Worm (Caenorhabditis elegans) whole organism, L4 larva: Measurements from ENCODE around the gene fkh-4.

Experiments used
- R02D3.7 ChIP-seq: fragments of 150-350 bp; sonication (generic microtip); optimal IDR thresholded peaks from 3 replicates; lab custom pipeline; 2014; ENCODE audit warnings: missing biosample characterization, missing genetic modification characterization
- T20F7.1 ChIP-seq: fragments of 200-800 bp; sonication (Bioruptor generic); optimal IDR thresholded peaks from 2 replicates; lab custom pipeline; 2018; ENCODE audit warnings: mild to moderate bottlenecking, missing genetic modification characterization, missing compliant biosample characterization
- Y105C5A.15 ChIP-seq: fragments of 200-800 bp; sonication (Bioruptor generic); IDR thresholded peaks from 2 replicates; pipeline ENCODE4 v1.3.6; 2022; ENCODE audit warnings: missing genetic modification characterization, missing compliant biosample characterization
- Y5F2A.4 ChIP-seq: fragments of 200-800 bp; sonication (Bioruptor generic); optimal IDR thresholded peaks from 2 replicates; lab custom pipeline; 2018; ENCODE audit warnings: mild to moderate bottlenecking, missing genetic modification characterization, missing compliant biosample characterization
- aha-1 ChIP-seq: fragments of 150-350 bp; peaks from one replicate; lab custom pipeline; 2014; ENCODE audit warnings: missing biosample characterization, missing genetic modification characterization
- attf-4 ChIP-seq: sonication (generic microtip); optimal IDR thresholded peaks from 3 replicates; lab custom pipeline; 2017; ENCODE audit warnings: missing biosample characterization, missing genetic modification characterization
- ces-1 ChIP-seq: fragments of 150-350 bp; sonication (generic microtip); optimal IDR thresholded peaks from 4 replicates; lab custom pipeline; 2014; ENCODE audit warnings: missing biosample characterization, missing genetic modification reagents, missing genetic modification characterization
- cey-2 ChIP-seq: sonication (generic microtip); optimal IDR thresholded peaks from 3 replicates; lab custom pipeline; 2017; ENCODE audit warnings: missing genetic modification characterization, mild to moderate bottlenecking, missing compliant biosample characterization, antibody characterized with exemption, borderline replicate concordance; ENCODE audit not compliant: insufficient read depth
- daf-19 ChIP-seq: fragments of 200-800 bp; sonication (Bioruptor generic); conservative IDR thresholded peaks from 2 replicates; pipeline ENCODE4 v1.3.6; 2022; ENCODE audit warnings: missing genetic modification characterization, missing compliant biosample characterization
- dmd-6 ChIP-seq: fragments of 200-800 bp; sonication (Bioruptor generic); IDR thresholded peaks from 2 replicates; pipeline ENCODE4 v1.3.6; 2022; ENCODE audit warnings: missing genetic modification reagents, missing genetic modification characterization, missing compliant biosample characterization
- dmd-8 ChIP-seq: fragments of 200-800 bp; sonication (Bioruptor generic); IDR thresholded peaks from 2 replicates; pipeline ENCODE4 v1.3.6; 2022; ENCODE audit warnings: missing genetic modification characterization, missing compliant biosample characterization
- dmd-9 ChIP-seq: fragments of 200-800 bp; sonication (Bioruptor generic); IDR thresholded peaks from 2 replicates; pipeline ENCODE4 v1.3.6; 2022; ENCODE audit warnings: missing genetic modification reagents, missing genetic modification characterization, missing compliant biosample characterization
- egl-27 ChIP-seq: sonication (generic microtip); optimal IDR thresholded peaks from 3 replicates; lab custom pipeline; 2017; ENCODE audit warnings: missing biosample characterization, missing genetic modification reagents, missing genetic modification characterization
- fkh-10 ChIP-seq: fragments of 150-350 bp; optimal IDR thresholded peaks from 2 replicates; lab custom pipeline; 2014; ENCODE audit warnings: missing biosample characterization, missing genetic modification reagents, missing genetic modification characterization
- fos-1 ChIP-seq: fragments of 150-350 bp; optimal IDR thresholded peaks from 2 replicates; lab custom pipeline; 2014; ENCODE audit warnings: missing biosample characterization, missing genetic modification characterization
- hif-1 ChIP-seq, 2 experiments: sonication (generic microtip); optimal IDR thresholded peaks; 2 replicates each; lab custom pipeline; 2016 to 2017; ENCODE audit warnings: missing compliant biosample characterization in 2 of 2, missing genetic modification characterization in 2 of 2, missing genetic modification reagents in 2 of 2, missing genotype in 2 of 2, mild to moderate bottlenecking in 1 of 2
- hlh-30 ChIP-seq: sonication (generic microtip); optimal IDR thresholded peaks from 2 replicates; lab custom pipeline; 2017; ENCODE audit warnings: antibody characterized with exemption, mild to moderate bottlenecking, missing genetic modification characterization, missing compliant biosample characterization; ENCODE audit not compliant: insufficient read depth
- lim-7 ChIP-seq: fragments of 200-800 bp; sonication (Bioruptor generic); IDR thresholded peaks from 2 replicates; pipeline ENCODE4 v1.3.6; 2022; ENCODE audit warnings: missing genetic modification characterization, missing compliant biosample characterization
- lin-1 ChIP-seq: fragments of 200-800 bp; sonication (Bioruptor generic); IDR thresholded peaks from 2 replicates; pipeline ENCODE4 v1.3.6; 2022; ENCODE audit warnings: missing genetic modification reagents, missing genetic modification characterization, missing compliant biosample characterization
- lin-13 ChIP-seq: fragments of 150-350 bp; optimal IDR thresholded peaks from 2 replicates; lab custom pipeline; 2014; ENCODE audit warnings: missing biosample characterization, missing genetic modification reagents, missing genetic modification characterization
- lin-38 ChIP-seq: fragments of 200-800 bp; sonication (Bioruptor generic); IDR thresholded peaks from 2 replicates; pipeline ENCODE4 v1.3.6; 2022; ENCODE audit warnings: missing genetic modification reagents, missing genetic modification characterization, missing compliant biosample characterization
- lsy-2 ChIP-seq, 2 experiments: fragments of 150-350 bp in 1 of 2; sonication (generic microtip) in 1 of 2; optimal IDR thresholded peaks; 2 replicates each; lab custom pipeline; 2014 to 2017; ENCODE audit warnings: missing biosample characterization in 2 of 2, missing genetic modification characterization in 2 of 2
- madf-5 ChIP-seq, 2 experiments: fragments of 200-800 bp; sonication (Bioruptor generic); IDR thresholded peaks; 2 replicates each; pipeline ENCODE4 v1.3.6; 2022; ENCODE audit warnings: missing compliant biosample characterization in 2 of 2, missing genetic modification characterization in 2 of 2
- mdt-29 ChIP-seq: fragments of 200-800 bp; sonication (Bioruptor generic); IDR thresholded peaks from 2 replicates; pipeline ENCODE4 v1.3.6; 2022; ENCODE audit warnings: missing genetic modification reagents, missing genetic modification characterization, missing compliant biosample characterization
- mxl-3 ChIP-seq: fragments of 200-800 bp; sonication (Bioruptor generic); optimal IDR thresholded peaks from 2 replicates; lab custom pipeline; 2018; ENCODE audit warnings: mild to moderate bottlenecking, missing genetic modification characterization, missing compliant biosample characterization
- nhr-10 ChIP-seq: fragments of 150-350 bp; optimal IDR thresholded peaks from 2 replicates; lab custom pipeline; 2014; ENCODE audit warnings: missing biosample characterization, missing genetic modification characterization
- nhr-237 ChIP-seq: sonication (generic microtip); optimal IDR thresholded peaks from 2 replicates; lab custom pipeline; 2017; ENCODE audit warnings: missing biosample characterization, missing genetic modification characterization
- nhr-25 ChIP-seq: sonication (generic microtip); optimal IDR thresholded peaks from 2 replicates; lab custom pipeline; 2017; ENCODE audit warnings: missing genetic modification characterization, mild to moderate bottlenecking, missing compliant biosample characterization, antibody characterized with exemption, moderate library complexity, borderline replicate concordance; ENCODE audit not compliant: insufficient read depth
- pha-4 ChIP-seq, 2 experiments: fragments of 150-350 bp in 1 of 2; fragments of 200-800 bp in 1 of 2; sonication (Bioruptor generic) in 1 of 2; IDR thresholded peaks in 1 of 2; optimal IDR thresholded peaks in 1 of 2; 2 replicates each; pipeline versions ENCODE4 v1.3.6 to Lab custom; 2014 to 2022; ENCODE audit warnings: missing genetic modification characterization in 2 of 2, missing genetic modification reagents in 2 of 2, missing biosample characterization in 1 of 2, missing compliant biosample characterization in 1 of 2
- sdz-12 ChIP-seq: fragments of 200-800 bp; sonication (Bioruptor generic); optimal IDR thresholded peaks from 2 replicates; lab custom pipeline; 2018; ENCODE audit warnings: mild to moderate bottlenecking, missing genetic modification characterization, missing compliant biosample characterization
- snpc-1.2 ChIP-seq: fragments of 200-800 bp; sonication (Bioruptor generic); IDR thresholded peaks from 2 replicates; pipeline ENCODE4 v1.3.6; 2022; ENCODE audit warnings: missing genetic modification reagents, missing genetic modification characterization, missing compliant biosample characterization
- snpc-4 ChIP-seq: fragments of 150-350 bp; optimal IDR thresholded peaks from 2 replicates; lab custom pipeline; 2014; ENCODE audit warnings: missing biosample characterization, missing genetic modification characterization
- spr-1 ChIP-seq: sonication (generic microtip); optimal IDR thresholded peaks from 2 replicates; lab custom pipeline; 2016; ENCODE audit warnings: mild to moderate bottlenecking, missing genetic modification characterization, missing compliant biosample characterization
- tag-97 ChIP-seq: fragments of 200-800 bp; sonication (Bioruptor generic); IDR thresholded peaks from 2 replicates; pipeline ENCODE4 v1.3.6; 2022; ENCODE audit warnings: missing genetic modification characterization, missing compliant biosample characterization
- unc-62 ChIP-seq, 3 experiments: fragments of 150-350 bp in 1 of 3; sonication (generic microtip); optimal IDR thresholded peaks in 2 of 3; peaks in 1 of 3; 1 replicate in 1 of 3; 2 replicates in 2 of 3; lab custom pipeline; 2014 to 2017; ENCODE audit warnings: missing biosample characterization in 3 of 3, missing genetic modification characterization in 3 of 3, missing genetic modification reagents in 3 of 3, missing genotype in 1 of 3
- zip-2 ChIP-seq: fragments of 150-350 bp; optimal IDR thresholded peaks from 2 replicates; lab custom pipeline; 2014; ENCODE audit warnings: missing biosample characterization, missing genetic modification characterization

The fkh-4 gene

ce11 chrX:13396550-13397023 lies 32.1 kb downstream of the fkh-4 start, which contains the start of gene F02C12.3 (continued):
- no peak for TF ChIP-seq attf-4 (tag; lab: Kevin White, UChicago)
- no peak for TF ChIP-seq tag-97 (GFP tag; lab: Robert Waterston, UW)
- no peak for TF ChIP-seq egl-27
- TF ChIP-seq dmd-9 (GFP tag; lab: Robert Waterston, UW): no peak
- peak in 1 of 2 experiments; percentile 14 for TF ChIP-seq hif-1 (tag; optimal IDR thresholded peaks at IDR 0.05; lab: Kevin White, UChicago)
- TF ChIP-seq nhr-25 (tag; lab: Kevin White, UChicago): peak; percentile 15
- no peak for TF ChIP-seq snpc-4 (tag; lab: Kevin White, UChicago)
- TF ChIP-seq hlh-30: peak; percentile 74
- no peak for TF ChIP-seq Y5F2A.4 (GFP tag; lab: Kevin White, UChicago)
- TF ChIP-seq spr-1 (tag; lab: Kevin White, UChicago): no peak
- TF ChIP-seq fos-1 (tag; lab: Kevin White, UChicago): no peak
- peak; percentile 63 for TF ChIP-seq dmd-6 (GFP tag; lab: Robert Waterston, UW)
- TF ChIP-seq nhr-10 (tag; lab: Kevin White, UChicago): no peak
- no peak for TF ChIP-seq mdt-29 (GFP tag; lab: Robert Waterston, UW)
- no peak for TF ChIP-seq aha-1 (tag; lab: Kevin White, UChicago)
- no peak for TF ChIP-seq nhr-237 (tag; lab: Kevin White, UChicago)
- TF ChIP-seq lin-38 (GFP tag; lab: Robert Waterston, UW): no peak
- peak; percentile 63 for TF ChIP-seq zip-2 (tag; lab: Kevin White, UChicago)
- TF ChIP-seq lin-13: no peak
- TF ChIP-seq daf-19 (GFP tag; lab: Robert Waterston, UW): no peak
- TF ChIP-seq R02D3.7 (tag; lab: Kevin White, UChicago): peak; percentile 51
- TF ChIP-seq cey-2 (tag; lab: Kevin White, UChicago): no peak
- TF ChIP-seq snpc-1.2 (GFP tag; lab: Robert Waterston, UW): no peak
- no peak for TF ChIP-seq ces-1 (GFP tag; lab: Kevin White, UChicago)
- no peak for TF ChIP-seq madf-5 (GFP tag; IDR thresholded peaks at IDR 0.05; lab: Robert Waterston, UW)
- TF ChIP-seq mxl-3 (GFP tag; lab: Kevin White, UChicago): no peak
- no peak for TF ChIP-seq lim-7 (GFP tag; lab: Robert Waterston, UW)
- peak in 1 of 2 experiments; percentile 85 for TF ChIP-seq lsy-2 (tag; optimal IDR thresholded peaks at IDR 0.05; lab: Kevin White, UChicago)
- TF ChIP-seq sdz-12 (GFP tag; lab: Kevin White, UChicago): no peak
- no peak for TF ChIP-seq Y105C5A.15 (GFP tag; lab: Robert Waterston, UW)
- TF ChIP-seq lin-1 (GFP tag; lab: Robert Waterston, UW): no peak
- peak; percentile 100 for TF ChIP-seq T20F7.1

ce11 chrX:13394971-13395370 lies 33.7 kb downstream of the fkh-4 start, which contains the start of gene irld-2:
irld-2 (minus strand) TSS chrX:13395071.
- TF ChIP-seq pha-4 (GFP tag; IDR thresholded peaks at IDR 0.05; lab: Robert Waterston, UW) (no peak), pha-4 (tag; optimal IDR thresholded peaks at IDR 0.05; lab: Kevin White, UChicago) (no peak), dmd-8 (GFP tag; lab: Robert Waterston, UW) (no peak), unc-62 (GFP tag; optimal IDR thresholded peaks at IDR 0.05 in 1 of 2; lab: Kevin White, UChicago) (no peak), unc-62 (tag; optimal IDR thresholded peaks at IDR 0.05; lab: Kevin White, UChicago) (no peak), aha-1 (tag; lab: Kevin White, UChicago) (peak; percentile 33), fos-1 (tag; lab: Kevin White, UChicago) (no peak), lin-1 (GFP tag; lab: Robert Waterston, UW) (no peak), sdz-12 (GFP tag; lab: Kevin White, UChicago) (no peak), fkh-10 (GFP tag; lab: Kevin White, UChicago) (no peak)
